Worm (Caenorhabditis elegans) whole organism, L3 larva: ENCODE measurements around the gene lgc-52.

Source experiments
- R02D3.7 ChIP-seq: fragments of 150-350 bp; optimal IDR thresholded peaks from 2 replicates; lab custom pipeline; 2014; ENCODE audit warnings: missing biosample characterization, missing genetic modification characterization
- ceh-16 ChIP-seq: sonication (generic microtip); optimal IDR thresholded peaks from 2 replicates; lab custom pipeline; 2017; ENCODE audit warnings: missing biosample characterization, missing genetic modification characterization
- ceh-28 ChIP-seq: fragments of 150-350 bp; optimal IDR thresholded peaks from 2 replicates; lab custom pipeline; 2014; ENCODE audit warnings: missing biosample characterization, missing genetic modification reagents, missing genetic modification characterization
- ceh-82 ChIP-seq: fragments of 150-350 bp; optimal IDR thresholded peaks from 2 replicates; lab custom pipeline; 2014; ENCODE audit warnings: missing biosample characterization, missing genetic modification characterization
- ceh-9 ChIP-seq: sonication (generic microtip); optimal IDR thresholded peaks from 2 replicates; lab custom pipeline; 2018; ENCODE audit warnings: missing biosample characterization, missing genetic modification characterization
- daf-12 ChIP-seq: fragments of 150-350 bp; optimal IDR thresholded peaks from 2 replicates; lab custom pipeline; 2014; ENCODE audit warnings: missing biosample characterization, missing genetic modification reagents, missing genetic modification characterization
- egl-27 ChIP-seq: sonication (generic microtip); optimal IDR thresholded peaks from 4 replicates; lab custom pipeline; 2017; ENCODE audit warnings: missing biosample characterization, missing genetic modification reagents, missing genetic modification characterization
- egl-5 ChIP-seq: fragments of 150-350 bp; optimal IDR thresholded peaks from 2 replicates; lab custom pipeline; 2017; ENCODE audit warnings: missing biosample characterization, missing genetic modification reagents, missing genetic modification characterization, inconsistent platforms
- elt-1 ChIP-seq: fragments of 150-350 bp; optimal IDR thresholded peaks from 2 replicates; lab custom pipeline; 2014; ENCODE audit warnings: missing biosample characterization, missing genetic modification characterization
- elt-2 ChIP-seq: sonication (generic microtip); optimal IDR thresholded peaks from 2 replicates; lab custom pipeline; 2016; ENCODE audit warnings: missing genetic modification reagents, mild to moderate bottlenecking, missing genetic modification characterization, missing compliant biosample characterization
- elt-3 ChIP-seq, 3 experiments: fragments of 150-350 bp in 1 of 3; sonication (generic microtip) in 2 of 3; optimal IDR thresholded peaks; 2 replicates in 2 of 3; 4 replicates in 1 of 3; lab custom pipeline; 2014 to 2017; ENCODE audit warnings: missing biosample characterization in 3 of 3, missing genetic modification characterization in 3 of 3
- eor-1 ChIP-seq, 2 experiments: fragments of 150-350 bp; optimal IDR thresholded peaks; 2 replicates each; lab custom pipeline; 2014 to 2018; ENCODE audit warnings: missing biosample characterization in 2 of 2, missing genetic modification characterization in 2 of 2
- fkh-10 ChIP-seq: sonication (generic microtip); optimal IDR thresholded peaks from 2 replicates; lab custom pipeline; 2017; ENCODE audit warnings: missing biosample characterization, missing genetic modification reagents, missing genetic modification characterization
- fos-1 ChIP-seq: fragments of 150-350 bp; optimal IDR thresholded peaks from 2 replicates; lab custom pipeline; 2014; ENCODE audit warnings: missing biosample characterization, missing genetic modification characterization
- hmg-11 ChIP-seq: sonication (generic microtip); optimal IDR thresholded peaks from 2 replicates; lab custom pipeline; 2016; ENCODE audit warnings: missing genetic modification characterization, missing compliant biosample characterization
- jun-1 ChIP-seq: fragments of 150-350 bp; optimal IDR thresholded peaks from 2 replicates; lab custom pipeline; 2014; ENCODE audit warnings: missing biosample characterization, missing genetic modification reagents, missing genetic modification characterization
- lin-39 ChIP-seq: fragments of 150-350 bp; optimal IDR thresholded peaks from 2 replicates; lab custom pipeline; 2018; ENCODE audit warnings: missing biosample characterization, missing genetic modification reagents, missing genetic modification characterization
- mdl-1 ChIP-seq: fragments of 150-350 bp; optimal IDR thresholded peaks from 2 replicates; lab custom pipeline; 2014; ENCODE audit warnings: missing biosample characterization, missing genetic modification characterization
- mml-1 ChIP-seq: fragments of 150-350 bp; sonication (generic microtip); optimal IDR thresholded peaks from 3 replicates; lab custom pipeline; 2014; ENCODE audit warnings: missing biosample characterization, missing genetic modification characterization
- nfya-1 ChIP-seq: sonication (generic microtip); optimal IDR thresholded peaks from 2 replicates; lab custom pipeline; 2017; ENCODE audit warnings: missing genetic modification characterization, mild to moderate bottlenecking, missing compliant biosample characterization, antibody characterized with exemption, moderate library complexity; ENCODE audit not compliant: insufficient read depth
- nhr-11 ChIP-seq: fragments of 150-350 bp; optimal IDR thresholded peaks from 2 replicates; lab custom pipeline; 2014; ENCODE audit warnings: missing biosample characterization, missing genetic modification characterization
- nhr-12 ChIP-seq: fragments of 150-350 bp; optimal IDR thresholded peaks from 2 replicates; lab custom pipeline; 2014; ENCODE audit warnings: missing biosample characterization, missing genetic modification characterization
- nhr-23 ChIP-seq: fragments of 150-350 bp; optimal IDR thresholded peaks from 2 replicates; lab custom pipeline; 2014; ENCODE audit warnings: missing biosample characterization, missing genetic modification reagents, missing genetic modification characterization
- nhr-237 ChIP-seq: fragments of 150-350 bp; optimal IDR thresholded peaks from 2 replicates; lab custom pipeline; 2014; ENCODE audit warnings: missing biosample characterization, missing genetic modification characterization
- nhr-25 ChIP-seq: sonication (generic microtip); optimal IDR thresholded peaks from 2 replicates; lab custom pipeline; 2017; ENCODE audit warnings: missing biosample characterization, missing genetic modification characterization
- nhr-28 ChIP-seq: fragments of 150-350 bp; optimal IDR thresholded peaks from 2 replicates; lab custom pipeline; 2014; ENCODE audit warnings: missing biosample characterization, missing genetic modification characterization
- nhr-43 ChIP-seq: sonication (generic microtip); optimal IDR thresholded peaks from 2 replicates; lab custom pipeline; 2016; ENCODE audit warnings: mild to moderate bottlenecking, missing genetic modification characterization, missing compliant biosample characterization; ENCODE audit not compliant: poor library complexity, severe bottlenecking
- nhr-67 ChIP-seq: fragments of 150-350 bp; optimal IDR thresholded peaks from 2 replicates; lab custom pipeline; 2014; ENCODE audit warnings: missing biosample characterization, missing genetic modification characterization
- nhr-76 ChIP-seq: fragments of 150-350 bp; sonication (generic microtip); optimal IDR thresholded peaks from 5 replicates; lab custom pipeline; 2014; ENCODE audit warnings: missing biosample characterization, missing genetic modification characterization
- nhr-77 ChIP-seq: fragments of 150-350 bp; optimal IDR thresholded peaks from 2 replicates; lab custom pipeline; 2014; ENCODE audit warnings: missing biosample characterization, missing genetic modification characterization
- pha-4 ChIP-seq: fragments of 150-350 bp; optimal IDR thresholded peaks from 2 replicates; lab custom pipeline; 2014; ENCODE audit warnings: missing biosample characterization, missing genetic modification reagents, missing genetic modification characterization
- sea-2 ChIP-seq: fragments of 150-350 bp; sonication (generic microtip); optimal IDR thresholded peaks from 4 replicates; lab custom pipeline; 2014; ENCODE audit warnings: missing biosample characterization, missing genetic modification reagents, missing genetic modification characterization
- skn-1 ChIP-seq: fragments of 150-350 bp; optimal IDR thresholded peaks from 2 replicates; lab custom pipeline; 2014; ENCODE audit warnings: missing biosample characterization, missing genetic modification characterization
- snpc-4 ChIP-seq: fragments of 150-350 bp; optimal IDR thresholded peaks from 2 replicates; lab custom pipeline; 2014; ENCODE audit warnings: missing biosample characterization, missing genetic modification characterization
- tbx-2 ChIP-seq: sonication (generic microtip); optimal IDR thresholded peaks from 2 replicates; lab custom pipeline; 2016; ENCODE audit warnings: mild to moderate bottlenecking, missing genetic modification characterization, missing compliant biosample characterization
- unc-39 ChIP-seq: sonication (generic microtip); optimal IDR thresholded peaks from 4 replicates; lab custom pipeline; 2017; ENCODE audit warnings: missing biosample characterization, missing genetic modification characterization
- unc-62 ChIP-seq: fragments of 150-350 bp; sonication (generic microtip); optimal IDR thresholded peaks from 4 replicates; lab custom pipeline; 2014; ENCODE audit warnings: missing biosample characterization, missing genetic modification reagents, missing genetic modification characterization
- zag-1 ChIP-seq: fragments of 150-350 bp; optimal IDR thresholded peaks from 2 replicates; lab custom pipeline; 2014; ENCODE audit warnings: missing biosample characterization, missing genetic modification characterization
- ztf-11 ChIP-seq: fragments of 150-350 bp; optimal IDR thresholded peaks from 2 replicates; lab custom pipeline; 2014; ENCODE audit warnings: missing biosample characterization, missing genetic modification characterization
- ztf-4 ChIP-seq: fragments of 150-350 bp; optimal IDR thresholded peaks from 2 replicates; lab custom pipeline; 2014; ENCODE audit warnings: missing biosample characterization, missing genetic modification characterization

lgc-52 gene

ce11 chrIV:15280219-15280618, 44.3 kb downstream of the lgc-52 start:
- no peak for TF ChIP-seq ceh-82 (tag; lab: Kevin White, UChicago)
- no peak for TF ChIP-seq ztf-11 (tag; lab: Kevin White, UChicago)
- TF ChIP-seq daf-12 (tag; lab: Kevin White, UChicago) = no peak
- TF ChIP-seq tbx-2 (tag; lab: Kevin White, UChicago) = no peak
- TF ChIP-seq unc-62 = no peak
- no peak for TF ChIP-seq elt-2 (tag; lab: Kevin White, UChicago)

ce11 chrIV:15283617-15284016, 47.7 kb downstream of the lgc-52 start:
- TF ChIP-seq nhr-28 (tag; lab: Kevin White, UChicago) = no peak
- no peak for TF ChIP-seq nhr-11 (tag; lab: Kevin White, UChicago)
- TF ChIP-seq zag-1 (tag; lab: Kevin White, UChicago) = no peak
- TF ChIP-seq nhr-43 (tag; lab: Kevin White, UChicago) = no peak
- TF ChIP-seq nhr-12 (tag; lab: Kevin White, UChicago) = no peak
- no peak for TF ChIP-seq skn-1
- TF ChIP-seq pha-4 (tag; lab: Kevin White, UChicago) = no peak
- no peak for TF ChIP-seq nhr-67 (tag; lab: Kevin White, UChicago)
- no peak for TF ChIP-seq ceh-16
- TF ChIP-seq daf-12 (tag; lab: Kevin White, UChicago) = no peak
- TF ChIP-seq ceh-28 (tag; lab: Kevin White, UChicago) = no peak
- no peak for TF ChIP-seq hmg-11 (tag; lab: Kevin White, UChicago)
- TF ChIP-seq nfya-1 (tag; lab: Kevin White, UChicago) = no peak
- TF ChIP-seq nhr-76 = no peak
- TF ChIP-seq egl-5 (tag; lab: Kevin White, UChicago) = no peak
- TF ChIP-seq elt-1 (tag; lab: Kevin White, UChicago) = no peak

ce11 chrIV:15289508-15289907, 53.6 kb downstream of the lgc-52 start:
- TF ChIP-seq eor-1 (tag; optimal IDR thresholded peaks at IDR 0.05; lab: Kevin White, UChicago) = no peak
- peak; percentile 31 for TF ChIP-seq snpc-4 (tag; lab: Kevin White, UChicago)
- TF ChIP-seq nhr-237 = no peak
- TF ChIP-seq pha-4 (tag; lab: Kevin White, UChicago) = peak; percentile 21
- TF ChIP-seq hmg-11 (tag; lab: Kevin White, UChicago) = peak; percentile 33
- peak; percentile 1 for TF ChIP-seq elt-2 (tag; lab: Kevin White, UChicago)
- TF ChIP-seq, all 47 proteins: peak for 4

DNA sequence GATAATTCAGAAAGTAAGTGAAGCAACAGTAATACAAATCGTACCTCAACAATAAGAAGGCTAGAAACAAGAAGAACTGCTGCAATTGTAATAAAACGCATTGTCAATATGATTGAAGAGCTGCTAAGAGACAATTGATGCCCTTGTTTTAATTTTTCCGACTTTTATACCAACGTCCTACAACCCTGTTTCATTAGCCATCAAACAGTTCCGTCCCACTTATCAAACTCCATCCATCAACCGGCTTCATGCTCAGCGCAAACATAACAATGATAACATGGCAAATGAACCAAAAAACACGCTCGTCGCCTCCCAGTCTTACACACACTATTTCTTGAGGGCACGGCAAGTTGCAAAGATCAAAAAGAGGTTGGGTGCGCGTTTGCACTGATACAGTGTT, 55.2 kb downstream of the lgc-52 start, which contains the start of gene pqn-90:
TSS of gene pqn-90 (minus strand) at position 101 of the 400 bp plus-strand sequence.
- TF ChIP-seq ceh-9 (tag; lab: Kevin White, UChicago) (no peak), skn-1 (no peak), unc-39 (tag; lab: Kevin White, UChicago) (no peak), jun-1 (tag; lab: Kevin White, UChicago) (no peak), pha-4 (tag; lab: Kevin White, UChicago) (no peak), egl-5 (tag; lab: Kevin White, UChicago) (no peak), lin-39 (tag; lab: Kevin White, UChicago) (no peak), ceh-16 (no peak), nhr-77 (tag; lab: Kevin White, UChicago) (no peak), mml-1 (tag; lab: Kevin White, UChicago) (no peak), hmg-11 (tag; lab: Kevin White, UChicago) (no peak), fos-1 (tag; lab: Kevin White, UChicago) (no peak), nhr-237 (no peak), nhr-23 (tag; lab: Kevin White, UChicago) (no peak), eor-1 (tag; optimal IDR thresholded peaks at IDR 0.05; lab: Kevin White, UChicago) (no peak)

DNA sequence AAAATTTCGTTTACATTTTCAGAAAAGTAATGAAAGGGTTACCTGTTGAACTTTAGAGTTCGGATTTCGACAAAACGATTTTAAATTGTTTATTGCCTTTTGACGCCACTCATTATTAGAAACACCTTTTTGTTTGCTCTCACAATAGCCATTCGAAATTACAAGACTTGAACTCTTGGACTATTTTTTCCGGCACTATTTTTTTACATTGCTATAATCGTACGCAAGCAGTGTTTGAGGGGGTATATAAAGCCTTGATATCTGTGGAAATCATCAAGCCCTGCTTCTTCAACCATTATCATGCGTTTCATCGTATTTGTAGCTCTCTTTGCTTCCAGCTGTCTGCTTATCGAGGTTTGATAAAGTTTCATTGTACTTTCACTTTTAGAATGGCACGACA, 55.7 kb downstream of the lgc-52 start, which contains the start of gene pqn-91:
TSS of gene pqn-91 (plus strand) at position 301 of the 400 bp plus-strand sequence.
- TF ChIP-seq lin-39 (tag; lab: Kevin White, UChicago) = no peak
- TF ChIP-seq sea-2 (GFP tag; lab: Kevin White, UChicago) = no peak
- TF ChIP-seq ceh-9 (tag; lab: Kevin White, UChicago) = no peak
- no peak for TF ChIP-seq mml-1 (tag; lab: Kevin White, UChicago)
- TF ChIP-seq tbx-2 (tag; lab: Kevin White, UChicago) = no peak
- TF ChIP-seq elt-3 (tag; optimal IDR thresholded peaks at IDR 0.05; lab: Kevin White, UChicago) = no peak
- TF ChIP-seq mdl-1 (tag; lab: Kevin White, UChicago) = no peak
- TF ChIP-seq egl-27 (tag; lab: Kevin White, UChicago) = no peak
- TF ChIP-seq ztf-4 (tag; lab: Kevin White, UChicago) = no peak
- TF ChIP-seq hmg-11 (tag; lab: Kevin White, UChicago) = no peak
- TF ChIP-seq unc-62 = no peak
- TF ChIP-seq egl-5 (tag; lab: Kevin White, UChicago) = no peak
- TF ChIP-seq R02D3.7 (tag; lab: Kevin White, UChicago) = no peak
- no peak for TF ChIP-seq nhr-25
- TF ChIP-seq fkh-10 (GFP tag; lab: Kevin White, UChicago) = no peak
